Worm (Caenorhabditis elegans) whole organism, mixed stage, embryonic: Measurements from ENCODE around the gene blos-4.

Experiments
- ceh-43 ChIP-seq: fragments of 200-800 bp; sonication (Bioruptor generic); optimal IDR thresholded peaks from 2 replicates; lab custom pipeline; 2018; ENCODE audit warnings: mild to moderate bottlenecking, missing genetic modification characterization, moderate library complexity, missing compliant biosample characterization
- elt-1 ChIP-seq: sonication (generic microtip); optimal IDR thresholded peaks from 2 replicates; lab custom pipeline; 2017; ENCODE audit warnings: missing genetic modification characterization, mild to moderate bottlenecking, missing compliant biosample characterization, antibody characterized with exemption, moderate library complexity, borderline replicate concordance; ENCODE audit not compliant: insufficient read depth
- elt-3 ChIP-seq: fragments of 150-350 bp; optimal IDR thresholded peaks from 2 replicates; lab custom pipeline; 2014; ENCODE audit warnings: missing biosample characterization, missing genetic modification characterization
- lin-13 ChIP-seq: fragments of 150-350 bp; optimal IDR thresholded peaks from 2 replicates; lab custom pipeline; 2014; ENCODE audit warnings: missing biosample characterization, missing genetic modification characterization
- lsy-2 ChIP-seq: fragments of 150-350 bp; optimal IDR thresholded peaks from 2 replicates; lab custom pipeline; 2014; ENCODE audit warnings: missing biosample characterization, missing genetic modification characterization
- nhr-12 ChIP-seq: fragments of 150-350 bp; optimal IDR thresholded peaks from 2 replicates; lab custom pipeline; 2014; ENCODE audit warnings: missing biosample characterization, missing genetic modification characterization
- nhr-237 ChIP-seq: fragments of 150-350 bp; optimal IDR thresholded peaks from 2 replicates; lab custom pipeline; 2014; ENCODE audit warnings: missing biosample characterization, missing genetic modification characterization
- nhr-28 ChIP-seq: fragments of 150-350 bp; optimal IDR thresholded peaks from 2 replicates; lab custom pipeline; 2014; ENCODE audit warnings: missing biosample characterization, missing genetic modification characterization
- sem-2 ChIP-seq: fragments of 200-800 bp; sonication (Bioruptor generic); optimal IDR thresholded peaks from 2 replicates; lab custom pipeline; 2018; ENCODE audit warnings: mild to moderate bottlenecking, missing genetic modification characterization, missing compliant biosample characterization
- snpc-4 ChIP-seq: fragments of 150-350 bp; optimal IDR thresholded peaks from 2 replicates; lab custom pipeline; 2014; ENCODE audit warnings: missing biosample characterization, missing genetic modification characterization
- unc-120 ChIP-seq: sonication (generic microtip); optimal IDR thresholded peaks from 2 replicates; lab custom pipeline; 2017; ENCODE audit warnings: missing genetic modification characterization, missing compliant biosample characterization; ENCODE audit not compliant: poor library complexity, severe bottlenecking
- unc-39 ChIP-seq: fragments of 150-350 bp; optimal IDR thresholded peaks from 2 replicates; lab custom pipeline; 2014; ENCODE audit warnings: missing biosample characterization, missing genetic modification characterization
- unc-62 ChIP-seq: fragments of 150-350 bp; optimal IDR thresholded peaks from 2 replicates; lab custom pipeline; 2014; ENCODE audit warnings: missing biosample characterization, missing genetic modification reagents, missing genetic modification characterization

DNA sequence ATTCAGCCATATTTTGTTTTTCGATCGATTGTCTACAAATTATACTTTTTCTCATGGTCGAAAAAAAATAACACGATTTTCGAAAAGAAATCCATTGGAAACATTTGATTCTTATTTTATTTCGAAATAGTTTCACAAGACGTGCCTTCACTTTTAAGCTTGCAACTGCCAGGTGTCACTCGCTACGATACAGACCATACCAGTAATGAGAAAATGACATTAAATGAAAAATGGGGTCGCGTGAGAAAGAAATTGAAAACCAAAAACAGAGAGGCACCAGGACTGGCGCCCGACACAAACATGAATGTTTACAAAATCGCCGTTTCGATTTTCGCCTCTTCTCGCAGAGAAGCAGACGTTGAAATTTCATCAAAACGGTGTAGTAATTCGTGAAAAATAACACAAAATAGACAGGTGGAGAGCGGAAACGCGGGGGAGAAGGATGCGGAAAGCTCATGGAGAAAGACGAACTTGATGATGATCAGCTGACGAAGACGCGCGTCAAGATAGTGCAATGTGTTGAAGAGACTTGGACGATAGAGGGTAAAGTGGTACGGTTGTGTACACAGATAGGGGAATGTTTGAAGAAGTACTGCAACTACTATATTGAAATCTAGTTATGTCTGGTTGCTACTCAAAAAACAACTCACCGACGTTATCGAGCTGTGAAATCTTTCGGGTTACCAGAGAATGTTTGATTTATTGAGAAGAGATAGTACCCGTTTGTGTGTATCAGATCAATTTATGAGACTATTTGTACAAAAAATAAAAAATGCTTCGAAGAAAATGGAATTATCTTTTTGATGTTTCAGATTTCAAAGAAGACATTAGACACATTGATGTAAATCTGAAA lies 8.7 kb upstream of the blos-4 start:
- TF ChIP-seq unc-62 (GFP tag; lab: Kevin White, UChicago) (no peak), lin-13 (tag; lab: Kevin White, UChicago) (no peak), ceh-43 (GFP tag; lab: Kevin White, UChicago) (no peak), elt-3 (tag; lab: Kevin White, UChicago) (no peak), unc-120 (peak; percentile 24), lsy-2 (tag; lab: Kevin White, UChicago) (no peak), elt-1 (tag; lab: Kevin White, UChicago) (no peak), nhr-28 (tag; lab: Kevin White, UChicago) (no peak), sem-2 (GFP tag; lab: Kevin White, UChicago) (no peak), unc-39 (tag; lab: Kevin White, UChicago) (no peak), snpc-4 (tag; lab: Kevin White, UChicago) (no peak), nhr-12 (tag; lab: Kevin White, UChicago) (no peak), nhr-237 (tag; lab: Kevin White, UChicago) (no peak)
